Fruit fly (Drosophila melanogaster) whole organism, embryonic: ENCODE measurements around the gene CG14362.

Source experiments
- Atf-2 ChIP-seq: fragments of 200-800 bp; sonication (Bioruptor generic); optimal IDR thresholded peaks from 2 replicates; lab custom pipeline; 2016; ENCODE audit warnings: missing biosample characterization, missing genetic modification characterization
- Atf3 ChIP-seq: fragments of 200-800 bp; sonication (Bioruptor generic); optimal IDR thresholded peaks from 3 replicates; lab custom pipeline; 2016; ENCODE audit warnings: missing biosample characterization, missing genetic modification characterization
- Blimp-1 ChIP-seq: fragments of 200-800 bp; sonication (Bioruptor generic); optimal IDR thresholded peaks from 3 replicates; lab custom pipeline; 2018; ENCODE audit warnings: missing biosample characterization, missing genetic modification characterization, mild to moderate bottlenecking, moderate library complexity, missing genetic modification reagents
- CG10959 ChIP-seq: fragments of 200-800 bp; sonication (Bioruptor generic); IDR thresholded peaks from 2 replicates; pipeline ENCODE4 v1.3.6; 2022; ENCODE audit warnings: missing biosample characterization, missing genetic modification characterization
- CG12071 ChIP-seq: fragments of 200-800 bp; sonication (Bioruptor generic); optimal IDR thresholded peaks from 3 replicates; lab custom pipeline; 2018; ENCODE audit warnings: missing biosample characterization, mild to moderate bottlenecking, missing genetic modification characterization
- CG12299 ChIP-seq: fragments of 200-800 bp; sonication (Bioruptor generic); optimal IDR thresholded peaks from 2 replicates; lab custom pipeline; 2018; ENCODE audit warnings: missing biosample characterization, mild to moderate bottlenecking, missing genetic modification characterization
- CG13123 ChIP-seq: fragments of 200-800 bp; sonication (Bioruptor generic); optimal IDR thresholded peaks from 2 replicates; lab custom pipeline; 2016; ENCODE audit warnings: missing biosample characterization, missing genetic modification characterization
- CG13287 ChIP-seq: fragments of 200-800 bp; sonication (Bioruptor generic); IDR thresholded peaks from 2 replicates; pipeline ENCODE4 v1.3.6; 2022; ENCODE audit warnings: missing biosample characterization, missing genetic modification characterization; ENCODE audit not compliant: partially characterized antibody
- CG14710 ChIP-seq: fragments of 200-800 bp; sonication (Bioruptor generic); optimal IDR thresholded peaks from 3 replicates; lab custom pipeline; 2019; ENCODE audit warnings: missing biosample characterization, mild to moderate bottlenecking, missing genetic modification characterization, moderate library complexity
- CG14965 ChIP-seq: fragments of 200-800 bp; sonication (Bioruptor generic); optimal IDR thresholded peaks from 2 replicates; lab custom pipeline; 2016; ENCODE audit warnings: missing biosample characterization, missing genetic modification characterization, borderline replicate concordance
- CG15601 ChIP-seq: fragments of 200-800 bp; sonication (Bioruptor generic); optimal IDR thresholded peaks from 3 replicates; lab custom pipeline; 2019; ENCODE audit warnings: missing biosample characterization, mild to moderate bottlenecking, missing genetic modification characterization, moderate library complexity
- CG1603 ChIP-seq: fragments of 200-800 bp; sonication (Bioruptor generic); optimal IDR thresholded peaks from 2 replicates; lab custom pipeline; 2019; ENCODE audit warnings: missing biosample characterization, mild to moderate bottlenecking, missing genetic modification characterization, moderate library complexity
- CG17829 ChIP-seq: fragments of 200-800 bp; optimal IDR thresholded peaks from 2 replicates; lab custom pipeline; 2019; ENCODE audit warnings: missing biosample characterization, mild to moderate bottlenecking, missing genetic modification characterization, moderate library complexity
- CG18476 ChIP-seq: fragments of 200-800 bp; sonication (Bioruptor generic); optimal IDR thresholded peaks from 2 replicates; lab custom pipeline; 2016; ENCODE audit warnings: missing biosample characterization, mild to moderate bottlenecking, missing genetic modification characterization
- CG2202 ChIP-seq: fragments of 200-800 bp; sonication (Bioruptor generic); optimal IDR thresholded peaks from 2 replicates; lab custom pipeline; 2018; ENCODE audit warnings: missing biosample characterization, mild to moderate bottlenecking, missing genetic modification characterization
- CG2875 ChIP-seq: fragments of 200-800 bp; sonication (Bioruptor generic); optimal IDR thresholded peaks from 2 replicates; lab custom pipeline; 2017; ENCODE audit warnings: missing biosample characterization, mild to moderate bottlenecking, missing genetic modification characterization, missing genetic modification reagents
- CG3163 ChIP-seq: fragments of 200-800 bp; sonication (Bioruptor generic); optimal IDR thresholded peaks from 3 replicates; lab custom pipeline; 2016; ENCODE audit warnings: missing biosample characterization, missing genetic modification characterization
- CG32767 ChIP-seq: fragments of 200-800 bp; sonication (Bioruptor generic); IDR thresholded peaks from 2 replicates; pipeline ENCODE4 v1.3.6; 2022; ENCODE audit warnings: missing biosample characterization, missing genetic modification characterization
- CG3281 ChIP-seq: fragments of 200-800 bp; sonication (Bioruptor generic); optimal IDR thresholded peaks from 3 replicates; lab custom pipeline; 2017; ENCODE audit warnings: missing biosample characterization, mild to moderate bottlenecking, missing genetic modification characterization
- CG3726 ChIP-seq: fragments of 200-800 bp; sonication (Bioruptor generic); IDR thresholded peaks from 3 replicates; pipeline ENCODE4, ENCODE4 v1.3.6; 2022; ENCODE audit warnings: missing biosample characterization, missing genetic modification characterization
- CG43689 ChIP-seq: fragments of 200-800 bp; sonication (Bioruptor generic); IDR thresholded peaks from 2 replicates; pipeline ENCODE4 v1.3.6; 2022; ENCODE audit warnings: missing biosample characterization, missing genetic modification characterization
- CG6765 ChIP-seq: fragments of 200-800 bp; sonication (Bioruptor generic); optimal IDR thresholded peaks from 3 replicates; lab custom pipeline; 2017; ENCODE audit warnings: missing biosample characterization, mild to moderate bottlenecking, missing genetic modification characterization
- CG7271 ChIP-seq: fragments of 200-800 bp; sonication (Bioruptor generic); optimal IDR thresholded peaks from 2 replicates; lab custom pipeline; 2018; ENCODE audit warnings: missing biosample characterization, mild to moderate bottlenecking, missing genetic modification characterization, moderate library complexity
- CG7987 ChIP-seq: fragments of 200-800 bp; sonication (Bioruptor generic); optimal IDR thresholded peaks from 2 replicates; lab custom pipeline; 2018; ENCODE audit warnings: missing biosample characterization, mild to moderate bottlenecking, missing genetic modification characterization, moderate library complexity
- CG9727 ChIP-seq: fragments of 200-800 bp; sonication (Bioruptor generic); optimal IDR thresholded peaks from 3 replicates; lab custom pipeline; 2017; ENCODE audit warnings: missing biosample characterization, mild to moderate bottlenecking, missing genetic modification characterization
- Camta ChIP-seq: fragments of 200-800 bp; sonication (Bioruptor generic); optimal IDR thresholded peaks from 2 replicates; lab custom pipeline; 2016; ENCODE audit warnings: missing biosample characterization, missing genetic modification characterization
- Doc3 ChIP-seq: fragments of 200-800 bp; sonication (Bioruptor generic); IDR thresholded peaks from 3 replicates; pipeline ENCODE4 v1.3.6; 2022; ENCODE audit warnings: missing biosample characterization, missing genetic modification characterization; ENCODE audit not compliant: partially characterized antibody
- E2f1 ChIP-seq: fragments of 200-800 bp; sonication (Bioruptor generic); IDR thresholded peaks from 2 replicates; pipeline ENCODE4 v1.3.6; 2022; ENCODE audit warnings: missing biosample characterization, missing genetic modification characterization
- ERR ChIP-seq: fragments of 200-800 bp; sonication (Bioruptor generic); optimal IDR thresholded peaks from 2 replicates; lab custom pipeline; 2016; ENCODE audit warnings: missing biosample characterization, missing genetic modification characterization
- Hmx ChIP-seq: fragments of 200-800 bp; sonication (Bioruptor generic); optimal IDR thresholded peaks from 2 replicates; lab custom pipeline; 2016; ENCODE audit warnings: missing biosample characterization, missing genetic modification characterization
- Med ChIP-seq: fragments of 200-800 bp; sonication (Bioruptor generic); peaks from one replicate; lab custom pipeline; 2016; ENCODE audit warnings: missing biosample characterization, missing genetic modification characterization, mild to moderate bottlenecking, inconsistent platforms, moderate library complexity
- Nf-YA ChIP-seq: fragments of 200-800 bp; sonication (Bioruptor generic); IDR thresholded peaks from 2 replicates; pipeline ENCODE4 v1.3.6; 2022; ENCODE audit warnings: missing biosample characterization, missing genetic modification characterization
- Stat92E ChIP-seq, 3 experiments: fragments of >200 bp in 2 of 3; fragments of 200-800 bp in 1 of 3; sonication (Bioruptor generic) in 1 of 3; optimal IDR thresholded peaks; 2 replicates each; lab custom pipeline; 2017 to 2019; ENCODE audit warnings: missing biosample characterization in 3 of 3, missing genetic modification characterization in 3 of 3, mild to moderate bottlenecking in 1 of 3, moderate library complexity in 1 of 3
- Tbp ChIP-seq: fragments of >200 bp; optimal IDR thresholded peaks from 2 replicates; lab custom pipeline; 2018; ENCODE audit warnings: missing biosample characterization, missing genetic modification characterization
- Trl ChIP-seq, 3 experiments: fragments of >200 bp in 2 of 3; fragments of 200-800 bp in 1 of 3; sonication (Bioruptor generic) in 1 of 3; optimal IDR thresholded peaks; 2 replicates in 1 of 3; 3 replicates in 2 of 3; lab custom pipeline; 2016 to 2017; ENCODE audit warnings: missing biosample characterization in 1 of 3, missing genetic modification characterization in 1 of 3
- ase ChIP-seq: fragments of 200-800 bp; sonication (Bioruptor generic); IDR thresholded peaks from 3 replicates; pipeline ENCODE4 v1.3.6; 2022; ENCODE audit warnings: missing biosample characterization, missing genetic modification characterization
- caup ChIP-seq: fragments of 200-800 bp; sonication (Bioruptor generic); optimal IDR thresholded peaks from 3 replicates; lab custom pipeline; 2017; ENCODE audit warnings: missing biosample characterization, mild to moderate bottlenecking, missing genetic modification characterization, moderate library complexity; ENCODE audit not compliant: severe bottlenecking
- crp ChIP-seq, 2 experiments: fragments of 200-800 bp; sonication (Bioruptor generic); optimal IDR thresholded peaks; 2 replicates in 1 of 2; 3 replicates in 1 of 2; lab custom pipeline; 2017; ENCODE audit warnings: missing biosample characterization in 2 of 2, missing genetic modification characterization in 2 of 2, mild to moderate bottlenecking in 1 of 2, moderate library complexity in 1 of 2
- dan ChIP-seq: fragments of 200-800 bp; sonication (Bioruptor generic); IDR thresholded peaks from 2 replicates; pipeline ENCODE4 v1.3.6; 2022; ENCODE audit warnings: missing biosample characterization, missing genetic modification characterization
- dysf ChIP-seq: fragments of 200-800 bp; sonication (Bioruptor generic); IDR thresholded peaks from 3 replicates; pipeline ENCODE4 v1.3.6; 2022; ENCODE audit warnings: missing biosample characterization, missing genetic modification characterization
- eyg ChIP-seq: fragments of 200-800 bp; sonication (Bioruptor generic); optimal IDR thresholded peaks from 3 replicates; lab custom pipeline; 2016; ENCODE audit warnings: missing biosample characterization, missing genetic modification characterization
- fd64A ChIP-seq: fragments of 200-800 bp; sonication (Bioruptor generic); optimal IDR thresholded peaks from 3 replicates; lab custom pipeline; 2018; ENCODE audit warnings: missing biosample characterization, mild to moderate bottlenecking, missing genetic modification characterization
- ftz-f1 ChIP-seq: fragments of 200-800 bp; sonication (Bioruptor generic); optimal IDR thresholded peaks from 2 replicates; lab custom pipeline; 2016; ENCODE audit warnings: missing biosample characterization, missing genetic modification characterization
- lab ChIP-seq: fragments of 200-800 bp; sonication (Bioruptor generic); optimal IDR thresholded peaks from 3 replicates; lab custom pipeline; 2017; ENCODE audit warnings: missing biosample characterization, missing genetic modification characterization, mild to moderate bottlenecking, moderate library complexity, missing genetic modification reagents
- pb ChIP-seq: fragments of 200-800 bp; sonication (Bioruptor generic); optimal IDR thresholded peaks from 3 replicates; lab custom pipeline; 2016; ENCODE audit warnings: missing biosample characterization, missing genetic modification characterization
- prd ChIP-seq, 3 experiments: fragments of >200 bp in 2 of 3; fragments of 200-800 bp in 1 of 3; sonication (Bioruptor generic) in 1 of 3; optimal IDR thresholded peaks in 2 of 3; IDR thresholded peaks in 1 of 3; 2 replicates in 2 of 3; 3 replicates in 1 of 3; pipeline versions ENCODE4 v1.3.6 to Lab custom; 2017 to 2022; ENCODE audit warnings: missing biosample characterization in 1 of 3, missing genetic modification characterization in 1 of 3
- sna ChIP-seq: fragments of 200-800 bp; sonication (Bioruptor generic); IDR thresholded peaks from 2 replicates; pipeline ENCODE4 v1.3.6; 2022; ENCODE audit warnings: missing biosample characterization, missing genetic modification characterization; ENCODE audit not compliant: partially characterized antibody
- tgo ChIP-seq: fragments of 200-800 bp; sonication (Bioruptor generic); IDR thresholded peaks from 3 replicates; pipeline ENCODE4 v1.3.6; 2022; ENCODE audit warnings: missing biosample characterization, missing genetic modification characterization
- z ChIP-seq: fragments of 200-800 bp; sonication (Bioruptor generic); IDR thresholded peaks from 3 replicates; pipeline ENCODE4 v1.3.6; 2022; ENCODE audit warnings: missing biosample characterization, missing genetic modification characterization

CG14362 gene

dm6 chr3R:13812736-13813250 is 42.5 kb downstream of the CG14362 start, which contains the start of the genes tal-1A, tal-2A, tal-3A and tal-AA (continued):
- no peak for TF ChIP-seq CG1603
- no peak for TF ChIP-seq tgo (GFP tag; lab: Robert Waterston, UW)
- peak; percentile 96 to 99 for TF ChIP-seq Trl (optimal IDR thresholded peaks at IDR 0.05; lab: Kevin White, UChicago)
- peak; percentile 30 for TF ChIP-seq Trl (GFP tag; optimal IDR thresholded peaks at IDR 0.05; lab: Kevin White, UChicago)
- TF ChIP-seq ase (GFP tag; lab: Robert Waterston, UW), result no peak
- TF ChIP-seq CG43689 (GFP tag; lab: Robert Waterston, UW), result no peak
- no peak for TF ChIP-seq Atf-2 (GFP tag; lab: Kevin White, UChicago)
- TF ChIP-seq Med, result peak; percentile 81
- no peak for TF ChIP-seq E2f1 (GFP tag; lab: Robert Waterston, UW)
- no peak for TF ChIP-seq CG3726 (GFP tag; lab: Robert Waterston, UW)
- TF ChIP-seq CG12299 (tag; lab: Kevin White, UChicago), result peak; percentile 19
- TF ChIP-seq Tbp (GFP tag; lab: Kevin White, UChicago), result no peak
- peak; percentile 6 for TF ChIP-seq CG12071 (GFP tag; lab: Kevin White, UChicago)
- TF ChIP-seq caup (GFP tag; lab: Kevin White, UChicago), result no peak
- TF ChIP-seq fd64A, result peak; percentile 29
- TF ChIP-seq z, result peak; percentile 74; the same call in 2 of the 3 replicates
- TF ChIP-seq CG9727, result no peak
- TF ChIP-seq Doc3 (GFP tag; lab: Robert Waterston, UW), result 0 out of 3 replicates have a peak, but pooled peaks have one; percentile 53
- no peak for TF ChIP-seq CG32767 (GFP tag; lab: Robert Waterston, UW)
- TF ChIP-seq pb, result no peak
- TF ChIP-seq CG14965, result no peak
- TF ChIP-seq CG3281 (GFP tag; lab: Kevin White, UChicago), result no peak
- no peak for TF ChIP-seq Camta
- no peak for TF ChIP-seq CG15601 (tag; lab: Kevin White, UChicago)
- peak; percentile 74 for TF ChIP-seq CG13287
- TF ChIP-seq Nf-YA, result no peak; the same call in 1 of the 2 replicates
- TF ChIP-seq crp (GFP tag; optimal IDR thresholded peaks at IDR 0.05; lab: Kevin White, UChicago), result peak in 1 of 2 experiments; percentile 73
- TF ChIP-seq CG6765 (GFP tag; lab: Kevin White, UChicago), result no peak
- peak in 1 of 3 experiments; percentile 57 for TF ChIP-seq Stat92E (GFP tag; optimal IDR thresholded peaks at IDR 0.05; lab: Kevin White, UChicago)
- TF ChIP-seq CG2875 (GFP tag; lab: Kevin White, UChicago), result no peak
- peak; percentile 38 for TF ChIP-seq Blimp-1 (GFP tag; lab: Kevin White, UChicago)
- peak; percentile 41 for TF ChIP-seq lab (GFP tag; lab: Kevin White, UChicago)
- no peak for TF ChIP-seq CG13123
- TF ChIP-seq Atf3 (GFP tag; lab: Kevin White, UChicago), result no peak
- no peak for TF ChIP-seq CG14710
- peak; percentile 76 for TF ChIP-seq sna (GFP tag; lab: Robert Waterston, UW)
- TF ChIP-seq CG7271 (tag; lab: Kevin White, UChicago), result no peak
- no peak for TF ChIP-seq ERR
- no peak for TF ChIP-seq CG18476 (GFP tag; lab: Kevin White, UChicago)
- peak; percentile 37 for TF ChIP-seq CG17829 (tag; lab: Kevin White, UChicago)
- no peak for TF ChIP-seq CG7987 (GFP tag; lab: Kevin White, UChicago)
- no peak for TF ChIP-seq prd (optimal IDR thresholded peaks at IDR 0.05; lab: Kevin White, UChicago)
- no peak for TF ChIP-seq prd (GFP tag; IDR thresholded peaks at IDR 0.05; lab: Robert Waterston, UW)
- TF ChIP-seq CG3163 (GFP tag; lab: Kevin White, UChicago), result peak; percentile 98
- no peak for TF ChIP-seq CG10959 (GFP tag; lab: Robert Waterston, UW)
- TF ChIP-seq CG2202 (tag; lab: Kevin White, UChicago), result no peak
- no peak for TF ChIP-seq eyg
- no peak for TF ChIP-seq Hmx (GFP tag; lab: Kevin White, UChicago)
- no peak for TF ChIP-seq dysf (GFP tag; lab: Robert Waterston, UW)
- no peak for TF ChIP-seq dan (GFP tag; lab: Robert Waterston, UW)
- peak; percentile 23 for TF ChIP-seq ftz-f1
